Fruit fly (Drosophila melanogaster) S2 (cell line): ENCODE data around the gene NHP2.

Experiments
- CG8478 ChIP-seq: fragments of >200 bp; optimal IDR thresholded peaks from 2 replicates; lab custom pipeline; 2018
- CTCF ChIP-seq, 2 experiments: fragments of >200 bp; optimal IDR thresholded peaks; 2 replicates each; lab custom pipeline; 2018

NHP2 gene

DNA sequence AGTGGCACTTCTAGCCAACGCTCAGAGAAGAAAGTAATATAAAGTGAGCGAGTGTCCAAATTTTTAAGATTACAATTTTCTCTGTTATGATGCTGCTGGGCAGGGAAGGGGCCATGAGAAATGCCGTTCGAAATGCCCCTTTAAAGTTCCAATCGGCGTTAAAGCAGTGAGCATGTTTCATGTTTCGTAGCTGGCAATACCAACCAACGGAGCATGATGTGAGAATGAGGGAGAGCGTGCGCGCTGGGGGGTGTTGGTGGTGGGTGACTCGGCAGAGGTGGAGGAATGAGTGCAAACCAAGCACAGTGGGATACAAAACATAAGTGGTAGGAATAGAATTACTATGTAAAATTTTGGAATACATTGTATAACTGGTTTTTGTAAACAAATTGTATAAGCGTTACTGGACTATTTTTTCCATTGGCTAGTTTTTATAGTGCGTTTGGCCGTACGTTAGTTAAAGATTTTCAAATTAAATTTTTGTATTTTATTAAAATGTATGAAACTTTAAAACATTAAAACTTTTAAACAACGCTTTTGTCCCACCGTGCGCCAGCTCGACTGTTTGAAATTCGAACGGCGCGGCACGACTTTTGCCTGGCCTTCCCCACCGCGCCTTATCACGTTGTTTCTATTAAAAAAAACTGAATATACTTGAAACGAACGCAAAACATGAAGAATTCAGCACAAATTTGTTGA lies 42.7 kb downstream of the NHP2 start:
- no peak for TF ChIP-seq CG8478 (lab: Kevin White, UChicago)
- no peak for TF ChIP-seq CTCF (optimal IDR thresholded peaks at IDR 0.05; lab: Kevin White, UChicago)

DNA sequence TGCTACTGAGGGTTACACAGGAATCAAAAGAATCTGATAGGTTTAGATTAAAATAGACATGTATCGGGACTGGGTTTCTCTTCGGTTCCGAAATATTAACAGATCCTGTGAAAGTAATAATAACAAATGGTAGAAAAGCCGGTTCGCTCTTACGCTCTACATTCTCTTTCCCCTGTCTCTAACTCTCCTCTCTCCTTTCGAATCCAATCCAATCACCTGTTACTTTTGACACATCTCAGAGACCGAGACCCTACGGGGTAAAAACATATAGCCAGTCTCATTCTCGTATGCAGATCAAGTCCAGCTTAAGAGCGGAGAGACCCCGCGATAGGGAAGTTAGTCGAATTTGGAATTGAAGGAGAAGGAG lies 43.3 kb downstream of the NHP2 start:
- TF ChIP-seq CG8478 (lab: Kevin White, UChicago) = no peak
- no peak for TF ChIP-seq CTCF (optimal IDR thresholded peaks at IDR 0.05; lab: Kevin White, UChicago)

DNA sequence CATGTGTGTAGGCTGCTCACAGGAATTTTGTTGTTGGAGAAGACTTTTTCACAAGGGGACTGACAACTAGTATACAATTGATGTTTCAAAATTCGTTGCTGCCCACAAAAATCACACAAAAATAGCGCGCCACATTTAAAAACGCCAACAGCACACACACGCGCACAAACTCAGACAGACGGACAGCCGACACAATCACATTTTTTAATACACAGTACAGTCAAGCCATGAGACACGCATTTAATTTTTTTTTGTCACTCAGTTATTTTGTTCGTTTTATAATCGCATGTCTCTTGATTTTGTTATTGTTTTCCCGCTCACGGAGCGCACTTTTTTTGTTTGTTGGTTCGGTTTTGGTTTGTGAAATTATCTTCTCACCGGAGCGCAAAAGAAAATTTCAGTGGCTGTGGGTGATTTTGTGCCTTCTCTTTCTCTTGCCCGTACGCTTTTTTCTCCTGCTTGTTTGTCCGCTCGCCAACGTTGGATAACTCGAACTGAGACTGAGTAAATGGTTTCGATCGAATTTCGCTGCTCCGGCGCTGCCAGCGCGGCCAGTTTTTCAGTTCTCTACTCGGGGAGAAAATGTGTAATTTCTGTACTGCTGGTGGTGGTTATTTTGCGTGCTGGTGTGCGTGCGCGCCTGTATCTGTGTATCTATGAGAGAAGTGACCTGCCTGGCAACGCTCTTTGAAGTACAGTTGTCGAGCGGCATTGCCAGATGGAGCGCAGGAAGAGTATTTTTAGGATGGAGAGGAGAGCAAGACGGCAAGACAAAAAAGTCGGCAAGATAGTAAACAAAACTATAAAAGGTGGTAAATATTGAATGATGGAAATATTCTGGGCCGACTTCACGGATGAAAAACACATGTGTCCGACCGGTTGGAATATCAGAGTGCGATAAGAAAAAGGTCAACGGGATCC lies 44.2 kb downstream of the NHP2 start, which contains the start of gene CG42507:
Gene CG42507, minus strand, starts transcription at position 499 of the 921 bp plus-strand sequence.
- TF ChIP-seq CTCF (optimal IDR thresholded peaks at IDR 0.05; lab: Kevin White, UChicago) (no peak), CG8478 (lab: Kevin White, UChicago) (no peak)

DNA sequence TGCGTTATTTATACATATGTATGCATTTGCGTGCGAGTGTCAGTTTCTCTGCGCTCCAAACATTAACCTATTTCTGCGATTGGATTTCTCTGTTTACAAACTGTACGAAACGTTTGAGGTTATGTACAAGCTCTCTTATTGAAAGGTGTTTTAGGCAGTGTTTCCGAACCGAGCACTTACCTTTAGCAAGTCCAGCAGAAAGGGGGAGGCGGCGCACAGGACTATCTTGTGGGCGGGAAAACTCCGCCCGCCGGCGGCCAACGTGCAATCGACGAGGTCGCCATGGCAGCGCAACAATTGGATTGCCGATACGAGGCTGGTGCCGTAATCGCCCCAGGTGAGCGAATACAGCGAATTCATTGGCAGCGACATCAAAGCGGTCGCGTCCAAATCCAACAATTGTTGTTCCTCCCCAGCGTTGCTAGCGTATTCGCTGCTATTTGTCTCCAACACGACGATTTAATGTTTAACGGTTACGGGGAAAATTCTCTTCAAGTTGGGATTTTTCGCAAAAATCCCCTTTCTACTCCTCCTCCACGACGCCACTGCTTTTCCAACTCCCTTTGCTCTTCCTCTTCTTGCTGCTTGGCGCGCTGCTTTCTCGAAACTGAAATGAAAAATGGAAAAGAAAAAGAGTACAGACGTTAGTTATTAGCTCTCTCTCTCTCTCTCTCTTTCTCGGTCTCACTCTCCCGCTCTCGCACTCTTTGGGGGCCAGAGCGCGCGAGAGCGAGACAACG lies 45.1 kb downstream of the NHP2 start:
- TF ChIP-seq CG8478 (lab: Kevin White, UChicago) (no peak), CTCF (optimal IDR thresholded peaks at IDR 0.05; lab: Kevin White, UChicago) (peak in 1 of 2 experiments; percentile 9)

DNA sequence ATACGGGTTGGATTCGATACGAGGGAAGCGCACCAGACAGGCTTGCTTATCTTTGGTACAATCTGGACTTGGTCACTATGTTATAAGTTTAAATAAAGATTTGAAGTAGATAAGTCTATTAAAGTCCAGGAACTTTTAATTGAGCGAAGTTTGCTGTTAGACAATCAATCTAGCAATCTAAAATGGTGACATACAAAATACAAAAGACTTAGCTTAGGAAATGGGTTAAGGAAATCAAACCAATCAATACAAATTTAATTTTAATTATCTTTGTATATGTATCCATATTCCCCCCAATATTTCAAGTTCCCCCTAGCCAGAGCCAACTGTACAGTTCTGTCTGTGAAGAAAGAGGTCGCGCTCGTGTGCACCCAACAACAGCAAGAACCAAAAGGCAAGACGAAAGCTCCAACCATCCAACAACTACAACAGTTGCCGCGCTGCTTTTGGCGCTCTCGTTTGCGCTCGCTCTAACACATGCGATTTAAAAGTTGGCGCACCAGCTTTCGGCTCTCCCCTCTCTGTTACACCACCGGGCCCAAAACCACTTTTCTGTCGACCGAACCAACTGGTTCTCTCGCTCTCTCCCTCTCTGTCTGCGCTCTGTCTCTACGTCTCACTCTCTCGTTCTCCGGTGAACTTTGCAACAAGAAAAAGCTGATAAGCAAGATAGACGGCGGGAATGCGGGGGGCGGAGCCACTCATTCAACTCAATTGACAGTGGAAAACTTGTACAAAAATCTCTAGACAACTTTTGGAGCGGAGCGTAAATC lies 45.8 kb downstream of the NHP2 start:
- no peak for TF ChIP-seq CTCF (optimal IDR thresholded peaks at IDR 0.05; lab: Kevin White, UChicago)
- no peak for TF ChIP-seq CG8478 (lab: Kevin White, UChicago)

DNA sequence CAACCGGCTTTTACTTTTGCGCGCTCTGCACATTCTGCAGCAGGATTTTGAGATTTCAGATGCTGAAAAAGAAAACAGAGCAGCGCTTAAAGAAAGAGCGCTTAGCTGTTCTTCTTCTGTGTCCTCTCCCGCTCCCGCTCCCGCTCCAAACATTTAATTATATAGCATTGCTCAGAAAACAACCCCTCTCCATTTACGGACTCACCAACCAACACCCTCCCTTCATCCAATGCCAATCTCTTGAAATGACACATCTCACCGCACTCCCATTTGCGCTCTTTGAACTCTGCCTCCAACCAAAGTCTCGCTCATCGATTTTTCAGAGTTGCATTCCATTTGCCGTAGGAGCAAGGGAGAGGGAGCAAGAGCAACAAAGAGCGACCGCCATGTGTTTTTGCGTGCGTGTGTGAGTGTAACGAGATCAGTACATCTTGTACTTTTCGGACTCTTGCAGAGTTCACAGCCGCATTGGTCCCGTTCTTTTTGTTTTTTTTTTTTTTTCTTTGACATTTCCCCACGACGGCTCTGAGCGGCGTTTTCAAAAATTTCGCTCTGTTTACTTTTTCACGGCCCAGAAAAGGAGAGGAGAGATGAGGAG lies 46.8 kb downstream of the NHP2 start:
- TF ChIP-seq CG8478 (lab: Kevin White, UChicago) (no peak), CTCF (optimal IDR thresholded peaks at IDR 0.05; lab: Kevin White, UChicago) (no peak)

DNA sequence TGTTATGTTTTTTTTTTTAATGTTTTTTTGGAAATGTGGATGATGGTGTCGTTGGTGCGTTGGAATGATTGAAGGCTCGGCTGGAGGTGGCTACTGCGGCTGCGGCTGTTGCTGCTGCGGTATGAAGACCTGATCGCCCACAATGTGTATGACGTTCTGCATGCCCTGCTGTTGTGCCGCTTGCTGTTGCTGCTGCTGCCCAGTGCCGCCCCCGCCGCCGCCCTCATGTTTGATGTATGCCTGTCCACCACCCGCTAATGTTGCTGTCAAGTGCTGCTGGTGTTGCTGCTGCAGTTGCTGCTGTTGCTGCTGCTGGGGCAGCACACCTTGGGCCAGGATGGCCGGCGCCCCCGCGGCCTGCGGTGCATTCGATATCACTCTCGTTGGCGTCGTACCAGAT lies 49.2 kb downstream of the NHP2 start:
- TF ChIP-seq CG8478 (lab: Kevin White, UChicago) (no peak), CTCF (optimal IDR thresholded peaks at IDR 0.05; lab: Kevin White, UChicago) (no peak)
